Worm (Caenorhabditis elegans) whole organism, mixed stage, embryonic: ENCODE results near the gene mys-1.

ENCODE experiments used
- blmp-1 ChIP-seq: fragments of 150-350 bp; optimal IDR thresholded peaks from 2 replicates; lab custom pipeline; 2014; ENCODE audit warnings: missing biosample characterization, missing genetic modification characterization
- lin-13 ChIP-seq: fragments of 150-350 bp; optimal IDR thresholded peaks from 2 replicates; lab custom pipeline; 2014; ENCODE audit warnings: missing biosample characterization, missing genetic modification characterization
- lsy-2 ChIP-seq: fragments of 150-350 bp; optimal IDR thresholded peaks from 2 replicates; lab custom pipeline; 2014; ENCODE audit warnings: missing biosample characterization, missing genetic modification characterization
- nhr-237 ChIP-seq: fragments of 150-350 bp; optimal IDR thresholded peaks from 2 replicates; lab custom pipeline; 2014; ENCODE audit warnings: missing biosample characterization, missing genetic modification characterization
- nhr-28 ChIP-seq: fragments of 150-350 bp; optimal IDR thresholded peaks from 2 replicates; lab custom pipeline; 2014; ENCODE audit warnings: missing biosample characterization, missing genetic modification characterization
- nhr-76 ChIP-seq: sonication (generic microtip); optimal IDR thresholded peaks from 2 replicates; lab custom pipeline; 2017; ENCODE audit warnings: missing biosample characterization, missing genetic modification characterization
- pha-4 ChIP-seq: fragments of 150-350 bp; optimal IDR thresholded peaks from 2 replicates; lab custom pipeline; 2018; ENCODE audit warnings: missing biosample characterization, missing genetic modification reagents, missing genetic modification characterization
- ztf-11 ChIP-seq: fragments of 150-350 bp; optimal IDR thresholded peaks from 2 replicates; lab custom pipeline; 2014; ENCODE audit warnings: missing biosample characterization, missing genetic modification characterization

DNA sequence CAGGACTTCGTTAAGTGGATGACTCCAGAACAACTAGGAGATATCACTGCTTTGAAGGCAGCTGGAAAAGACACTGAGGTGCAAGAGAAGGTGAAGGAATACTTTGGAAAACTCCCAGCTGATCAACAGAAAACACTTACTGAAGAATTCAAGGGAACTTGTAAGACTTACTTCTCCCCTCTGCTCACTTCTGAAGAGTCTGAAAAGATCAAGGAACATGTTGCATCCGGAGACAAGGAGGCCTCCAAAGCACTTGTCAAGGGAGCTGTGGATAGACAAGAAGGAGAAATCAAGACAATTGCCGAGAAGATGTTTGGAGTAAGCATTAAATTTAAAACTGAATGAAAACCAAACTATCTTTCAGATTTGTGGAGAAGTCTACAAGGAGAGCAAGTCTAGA, 5.1 kb downstream of the mys-1 start:
- no peak for TF ChIP-seq lin-13
- no peak for TF ChIP-seq blmp-1 (tag; lab: Kevin White, UChicago)
- no peak for TF ChIP-seq nhr-28 (tag; lab: Kevin White, UChicago)
- no peak for TF ChIP-seq ztf-11 (tag; lab: Kevin White, UChicago)
- no peak for TF ChIP-seq lsy-2 (tag; lab: Kevin White, UChicago)
- TF ChIP-seq pha-4 (tag; lab: Kevin White, UChicago), result no peak
- TF ChIP-seq nhr-237, result no peak
- no peak for TF ChIP-seq nhr-76 (tag; lab: Kevin White, UChicago)
